Worm (Caenorhabditis elegans) whole organism, L3 larva: Measurements from ENCODE around the gene scc-1.

Experiments
- R02D3.7 ChIP-seq: fragments of 150-350 bp; optimal IDR thresholded peaks from 2 replicates; lab custom pipeline; 2014; ENCODE audit warnings: missing biosample characterization, missing genetic modification characterization
- ZK546.5 ChIP-seq: sonication (generic microtip); optimal IDR thresholded peaks from 2 replicates; lab custom pipeline; 2017; ENCODE audit warnings: missing biosample characterization, missing genetic modification characterization
- aly-2 ChIP-seq: fragments of 150-350 bp; optimal IDR thresholded peaks from 2 replicates; lab custom pipeline; 2014; ENCODE audit warnings: missing biosample characterization, missing genetic modification characterization
- ama-1 ChIP-seq: fragments of 150-350 bp; optimal IDR thresholded peaks from 2 replicates; lab custom pipeline; 2018
- ceh-16 ChIP-seq: sonication (generic microtip); optimal IDR thresholded peaks from 2 replicates; lab custom pipeline; 2017; ENCODE audit warnings: missing biosample characterization, missing genetic modification characterization
- ceh-28 ChIP-seq: fragments of 150-350 bp; optimal IDR thresholded peaks from 2 replicates; lab custom pipeline; 2014; ENCODE audit warnings: missing biosample characterization, missing genetic modification reagents, missing genetic modification characterization
- ceh-82 ChIP-seq: fragments of 150-350 bp; optimal IDR thresholded peaks from 2 replicates; lab custom pipeline; 2014; ENCODE audit warnings: missing biosample characterization, missing genetic modification characterization
- ceh-9 ChIP-seq: sonication (generic microtip); optimal IDR thresholded peaks from 2 replicates; lab custom pipeline; 2018; ENCODE audit warnings: missing biosample characterization, missing genetic modification characterization
- daf-12 ChIP-seq: fragments of 150-350 bp; optimal IDR thresholded peaks from 2 replicates; lab custom pipeline; 2014; ENCODE audit warnings: missing biosample characterization, missing genetic modification reagents, missing genetic modification characterization
- egl-27 ChIP-seq: sonication (generic microtip); optimal IDR thresholded peaks from 4 replicates; lab custom pipeline; 2017; ENCODE audit warnings: missing biosample characterization, missing genetic modification reagents, missing genetic modification characterization
- egl-5 ChIP-seq: fragments of 150-350 bp; optimal IDR thresholded peaks from 2 replicates; lab custom pipeline; 2017; ENCODE audit warnings: missing biosample characterization, missing genetic modification reagents, missing genetic modification characterization, inconsistent platforms
- elt-1 ChIP-seq: fragments of 150-350 bp; optimal IDR thresholded peaks from 2 replicates; lab custom pipeline; 2014; ENCODE audit warnings: missing biosample characterization, missing genetic modification characterization
- elt-2 ChIP-seq: sonication (generic microtip); optimal IDR thresholded peaks from 2 replicates; lab custom pipeline; 2016; ENCODE audit warnings: missing genetic modification reagents, mild to moderate bottlenecking, missing genetic modification characterization, missing compliant biosample characterization
- eor-1 ChIP-seq, 2 experiments: fragments of 150-350 bp; optimal IDR thresholded peaks; 2 replicates each; lab custom pipeline; 2014 to 2018; ENCODE audit warnings: missing biosample characterization in 2 of 2, missing genetic modification characterization in 2 of 2
- fkh-2 ChIP-seq: fragments of 150-350 bp; optimal IDR thresholded peaks from 2 replicates; lab custom pipeline; 2014; ENCODE audit warnings: missing biosample characterization, missing genetic modification reagents, missing genetic modification characterization
- fos-1 ChIP-seq: fragments of 150-350 bp; optimal IDR thresholded peaks from 2 replicates; lab custom pipeline; 2014; ENCODE audit warnings: missing biosample characterization, missing genetic modification characterization
- hmg-11 ChIP-seq: sonication (generic microtip); optimal IDR thresholded peaks from 2 replicates; lab custom pipeline; 2016; ENCODE audit warnings: missing genetic modification characterization, missing compliant biosample characterization
- jun-1 ChIP-seq: fragments of 150-350 bp; optimal IDR thresholded peaks from 2 replicates; lab custom pipeline; 2014; ENCODE audit warnings: missing biosample characterization, missing genetic modification reagents, missing genetic modification characterization
- lin-15B ChIP-seq: fragments of 150-350 bp; optimal IDR thresholded peaks from 2 replicates; lab custom pipeline; 2014; ENCODE audit warnings: missing biosample characterization, missing genetic modification characterization
- lin-39 ChIP-seq: fragments of 150-350 bp; optimal IDR thresholded peaks from 2 replicates; lab custom pipeline; 2018; ENCODE audit warnings: missing biosample characterization, missing genetic modification reagents, missing genetic modification characterization
- lsy-12 ChIP-seq: sonication (generic microtip); optimal IDR thresholded peaks from 2 replicates; lab custom pipeline; 2016; ENCODE audit warnings: mild to moderate bottlenecking, missing genetic modification characterization, missing compliant biosample characterization
- mdl-1 ChIP-seq: fragments of 150-350 bp; optimal IDR thresholded peaks from 2 replicates; lab custom pipeline; 2014; ENCODE audit warnings: missing biosample characterization, missing genetic modification characterization
- nfya-1 ChIP-seq: sonication (generic microtip); optimal IDR thresholded peaks from 2 replicates; lab custom pipeline; 2017; ENCODE audit warnings: missing genetic modification characterization, mild to moderate bottlenecking, missing compliant biosample characterization, antibody characterized with exemption, moderate library complexity; ENCODE audit not compliant: insufficient read depth
- nhr-11 ChIP-seq: fragments of 150-350 bp; optimal IDR thresholded peaks from 2 replicates; lab custom pipeline; 2014; ENCODE audit warnings: missing biosample characterization, missing genetic modification characterization
- nhr-12 ChIP-seq: fragments of 150-350 bp; optimal IDR thresholded peaks from 2 replicates; lab custom pipeline; 2014; ENCODE audit warnings: missing biosample characterization, missing genetic modification characterization
- nhr-23 ChIP-seq: fragments of 150-350 bp; optimal IDR thresholded peaks from 2 replicates; lab custom pipeline; 2014; ENCODE audit warnings: missing biosample characterization, missing genetic modification reagents, missing genetic modification characterization
- nhr-25 ChIP-seq: sonication (generic microtip); optimal IDR thresholded peaks from 2 replicates; lab custom pipeline; 2017; ENCODE audit warnings: missing biosample characterization, missing genetic modification characterization
- nhr-28 ChIP-seq: fragments of 150-350 bp; optimal IDR thresholded peaks from 2 replicates; lab custom pipeline; 2014; ENCODE audit warnings: missing biosample characterization, missing genetic modification characterization
- nhr-43 ChIP-seq: sonication (generic microtip); optimal IDR thresholded peaks from 2 replicates; lab custom pipeline; 2016; ENCODE audit warnings: mild to moderate bottlenecking, missing genetic modification characterization, missing compliant biosample characterization; ENCODE audit not compliant: poor library complexity, severe bottlenecking
- pha-4 ChIP-seq: fragments of 150-350 bp; optimal IDR thresholded peaks from 2 replicates; lab custom pipeline; 2014; ENCODE audit warnings: missing biosample characterization, missing genetic modification reagents, missing genetic modification characterization
- pqm-1 ChIP-seq: fragments of 150-350 bp; optimal IDR thresholded peaks from 2 replicates; lab custom pipeline; 2017; ENCODE audit warnings: missing biosample characterization, missing genetic modification characterization, inconsistent platforms
- skn-1 ChIP-seq: fragments of 150-350 bp; optimal IDR thresholded peaks from 2 replicates; lab custom pipeline; 2014; ENCODE audit warnings: missing biosample characterization, missing genetic modification characterization
- snpc-4 ChIP-seq: fragments of 150-350 bp; optimal IDR thresholded peaks from 2 replicates; lab custom pipeline; 2014; ENCODE audit warnings: missing biosample characterization, missing genetic modification characterization
- tbx-2 ChIP-seq: sonication (generic microtip); optimal IDR thresholded peaks from 2 replicates; lab custom pipeline; 2016; ENCODE audit warnings: mild to moderate bottlenecking, missing genetic modification characterization, missing compliant biosample characterization
- unc-62 ChIP-seq: fragments of 150-350 bp; sonication (generic microtip); optimal IDR thresholded peaks from 4 replicates; lab custom pipeline; 2014; ENCODE audit warnings: missing biosample characterization, missing genetic modification reagents, missing genetic modification characterization
- ztf-11 ChIP-seq: fragments of 150-350 bp; optimal IDR thresholded peaks from 2 replicates; lab custom pipeline; 2014; ENCODE audit warnings: missing biosample characterization, missing genetic modification characterization
- ztf-4 ChIP-seq: fragments of 150-350 bp; optimal IDR thresholded peaks from 2 replicates; lab custom pipeline; 2014; ENCODE audit warnings: missing biosample characterization, missing genetic modification characterization

The scc-1 gene

ce11 chrII:4671692-4672091 is 26.8 kb upstream of the scc-1 start, which contains the start of gene T05A7.6:
TSS of gene T05A7.6 (minus strand) at chrII:4671792.
- TF ChIP-seq pqm-1 (tag; lab: Kevin White, UChicago): no peak
- no peak for TF ChIP-seq egl-27 (tag; lab: Kevin White, UChicago)
- TF ChIP-seq, all 47 proteins: peak for 0

DNA sequence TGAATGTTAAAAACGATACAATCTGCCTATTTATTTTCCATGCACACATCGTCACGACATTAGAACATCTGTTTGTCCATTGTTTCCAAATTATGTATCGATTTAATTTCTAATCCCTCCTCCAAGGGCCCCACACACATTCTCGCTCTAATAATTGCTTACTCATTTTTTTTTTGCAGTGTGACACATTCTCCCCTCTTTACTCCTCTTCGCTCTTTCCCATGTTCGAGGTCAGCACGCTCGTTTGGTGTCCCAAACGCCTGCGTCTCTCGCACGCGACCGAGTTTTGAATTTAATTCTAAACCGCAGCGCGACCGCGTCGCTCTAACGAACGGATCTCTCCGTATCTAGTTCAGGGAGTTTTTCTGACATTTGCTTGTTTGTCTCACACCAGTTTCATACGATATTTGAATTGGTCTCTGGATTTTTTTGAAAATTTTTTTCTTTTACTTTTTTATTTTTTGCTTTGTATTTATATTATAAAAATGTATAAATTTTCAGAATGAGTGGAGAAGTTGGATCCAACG is 25.9 kb upstream of the scc-1 start, which contains the start of the genes clec-140 and hmg-11:
Gene clec-140 (plus strand): TSS at position 477 of the 527 bp plus-strand sequence.
Gene hmg-11 (plus strand): TSS at position 502 of the 527 bp plus-strand sequence.
- peak; percentile 46 for TF ChIP-seq elt-2
- TF ChIP-seq elt-1 (tag; lab: Kevin White, UChicago): no peak
- TF ChIP-seq ceh-28 (tag; lab: Kevin White, UChicago): no peak
- TF ChIP-seq hmg-11: no peak
- peak; percentile 90 for TF ChIP-seq lin-39 (tag; lab: Kevin White, UChicago)
- peak; percentile 51 for TF ChIP-seq nhr-25 (tag; lab: Kevin White, UChicago)
- TF ChIP-seq ceh-16 (tag; lab: Kevin White, UChicago): no peak
- peak; percentile 43 for TF ChIP-seq snpc-4 (tag; lab: Kevin White, UChicago)
- no peak for TF ChIP-seq nhr-28
- no peak for TF ChIP-seq nhr-11 (tag; lab: Kevin White, UChicago)
- TF ChIP-seq eor-1 (tag; optimal IDR thresholded peaks at IDR 0.05; lab: Kevin White, UChicago): no peak
- peak; percentile 71 for TF ChIP-seq lin-15B
- TF ChIP-seq jun-1 (tag; lab: Kevin White, UChicago): peak; percentile 45
- peak; percentile 72 for TF ChIP-seq nfya-1 (tag; lab: Kevin White, UChicago)
- no peak for TF ChIP-seq unc-62
- no peak for TF ChIP-seq skn-1 (tag; lab: Kevin White, UChicago)
- TF ChIP-seq egl-5 (tag; lab: Kevin White, UChicago): peak; percentile 24
- no peak for TF ChIP-seq fkh-2 (tag; lab: Kevin White, UChicago)
- TF ChIP-seq ceh-82: no peak
- TF ChIP-seq pha-4 (tag; lab: Kevin White, UChicago): no peak
- no peak for TF ChIP-seq R02D3.7
- TF ChIP-seq pqm-1 (tag; lab: Kevin White, UChicago): peak; percentile 33
- peak; percentile 41 for TF ChIP-seq nhr-23 (tag; lab: Kevin White, UChicago)
- peak; percentile 9 for TF ChIP-seq fos-1 (tag; lab: Kevin White, UChicago)
- TF ChIP-seq mdl-1 (tag; lab: Kevin White, UChicago): no peak
- TF ChIP-seq lsy-12 (tag; lab: Kevin White, UChicago): peak; percentile 8
- no peak for TF ChIP-seq daf-12 (tag; lab: Kevin White, UChicago)

- TF ChIP-seq egl-5 (tag; lab: Kevin White, UChicago) (no peak), nhr-23 (tag; lab: Kevin White, UChicago) (no peak), tbx-2 (tag; lab: Kevin White, UChicago) (no peak), ceh-9 (tag; lab: Kevin White, UChicago) (no peak)
These were observed 25.3 kb upstream of the scc-1 start for ce11 chrII:4673242-4673641.

DNA sequence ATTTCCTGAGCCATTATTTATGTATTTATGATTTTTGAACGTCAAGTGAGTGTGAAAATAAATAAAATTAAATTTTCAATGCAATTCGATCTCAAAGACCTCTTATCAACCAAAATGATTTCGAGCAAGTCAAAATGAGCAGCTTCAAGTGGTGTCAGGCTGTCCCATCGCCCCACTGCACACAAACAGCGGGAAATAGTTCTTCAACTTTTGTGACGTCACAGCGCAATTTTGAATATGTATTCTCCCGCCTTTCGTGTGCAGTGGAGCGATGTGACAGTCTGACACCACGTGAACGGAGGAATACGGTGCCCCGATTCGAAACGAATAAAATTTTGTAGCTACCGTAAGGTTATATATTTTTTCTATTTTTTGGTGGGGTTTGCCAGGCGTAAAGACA is 24.9 kb upstream of the scc-1 start:
- TF ChIP-seq snpc-4 (tag; lab: Kevin White, UChicago): no peak
- peak; percentile 56 for TF ChIP-seq ama-1 (lab: Kevin White, UChicago)

DNA sequence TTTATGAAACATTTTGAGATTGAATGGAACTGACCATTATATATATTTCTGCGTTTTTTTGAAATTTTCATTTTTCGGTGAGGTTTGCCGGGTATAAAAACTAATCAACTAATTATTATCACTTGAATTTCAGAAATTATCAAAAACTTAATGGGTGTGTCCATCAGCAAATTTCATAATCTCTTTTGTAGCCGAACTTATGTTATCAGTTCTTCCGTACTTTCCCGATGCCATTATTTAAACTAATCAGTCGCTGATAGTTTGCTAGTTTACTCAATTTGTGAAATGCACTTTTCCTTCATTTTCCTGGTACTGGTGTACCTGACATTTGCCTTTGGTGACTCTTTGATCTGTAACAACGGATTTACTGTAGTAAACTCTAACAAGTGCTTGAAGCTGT is 24.3 kb upstream of the scc-1 start:
- TF ChIP-seq nhr-43 (tag; lab: Kevin White, UChicago) (no peak), elt-1 (tag; lab: Kevin White, UChicago) (no peak), lsy-12 (tag; lab: Kevin White, UChicago) (no peak), ztf-11 (tag; lab: Kevin White, UChicago) (no peak), snpc-4 (tag; lab: Kevin White, UChicago) (no peak), elt-2 (peak; percentile 96), ztf-4 (tag; lab: Kevin White, UChicago) (no peak), jun-1 (tag; lab: Kevin White, UChicago) (peak; percentile 60), egl-5 (tag; lab: Kevin White, UChicago) (no peak), pqm-1 (tag; lab: Kevin White, UChicago) (peak; percentile 68), egl-27 (tag; lab: Kevin White, UChicago) (no peak), nhr-25 (tag; lab: Kevin White, UChicago) (no peak), ceh-9 (tag; lab: Kevin White, UChicago) (no peak), ceh-28 (tag; lab: Kevin White, UChicago) (no peak), aly-2 (tag; lab: Kevin White, UChicago) (no peak), nhr-11 (tag; lab: Kevin White, UChicago) (no peak), ceh-82 (no peak), ZK546.5 (tag; lab: Kevin White, UChicago) (no peak), nhr-12 (tag; lab: Kevin White, UChicago) (no peak), hmg-11 (no peak)
